Fruit fly (Drosophila melanogaster): ENCODE results near the gene CG42544.
A peak's percentile ranks its signal among the peaks of the same experiment; 100 is the strongest.

CG42544 gene

DNA sequence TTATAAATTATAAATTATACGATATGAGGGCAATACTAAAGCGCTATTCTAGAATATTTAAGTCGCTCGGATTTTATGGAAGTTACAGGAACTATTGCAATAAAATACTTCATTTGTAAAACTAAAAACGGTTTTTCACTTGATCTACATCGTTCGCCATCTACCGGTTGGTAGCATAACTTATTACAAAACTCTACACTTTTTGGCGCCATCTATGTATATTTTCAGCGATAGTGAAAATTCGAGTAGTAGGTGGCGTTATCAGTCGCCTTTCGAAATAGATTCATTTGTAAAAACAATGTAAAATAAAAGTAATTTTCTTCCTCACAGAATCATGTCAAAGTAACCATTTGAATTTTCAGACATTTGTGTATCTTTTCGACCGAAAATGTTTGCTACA lies 42.1 kb downstream of the CG42544 start, which contains the start of gene nxf4 (continued):
- TF ChIP-seq CG10209 (GFP tag; optimal IDR thresholded peaks at IDR 0.05) (peak; percentile 64), lola (GFP tag; optimal IDR thresholded peaks at IDR 0.05) (no peak), phol (tag; optimal IDR thresholded peaks at IDR 0.05) (peak; percentile 79), ash1 (GFP tag; optimal IDR thresholded peaks at IDR 0.05) (no peak), bcd (GFP tag; optimal IDR thresholded peaks at IDR 0.05) (peak; percentile 83), CTCF (GFP tag; optimal IDR thresholded peaks at IDR 0.05) (peak; percentile 98), pum (GFP tag; optimal IDR thresholded peaks at IDR 0.05) (peak; percentile 84), CG13775 (GFP tag; optimal IDR thresholded peaks at IDR 0.05) (peak; percentile 83), Camta (GFP tag; optimal IDR thresholded peaks at IDR 0.05) (peak; percentile 73), CG33557 (GFP tag; optimal IDR thresholded peaks at IDR 0.05) (peak; percentile 43), vnd (GFP tag; IDR thresholded peaks at IDR 0.05; ENCODE audit: partially characterized antibody) (no peak), CHES-1-like (GFP tag; optimal IDR thresholded peaks at IDR 0.05) (peak; percentile 57), CG13894 (tag; optimal IDR thresholded peaks at IDR 0.05) (peak; percentile 34), CG5953 (GFP tag; IDR thresholded peaks at IDR 0.05) (0 out of 2 replicates have a peak, but pooled peaks have one; percentile 20), zfh2 (GFP tag; optimal IDR thresholded peaks at IDR 0.05) (peak; percentile 34), NfI (GFP tag; optimal IDR thresholded peaks at IDR 0.05) (peak; percentile 81), CG9437 (GFP tag; optimal IDR thresholded peaks at IDR 0.05) (peak; percentile 12), danr (GFP tag; IDR thresholded peaks at IDR 0.05) (no peak), bigmax (GFP tag; optimal IDR thresholded peaks at IDR 0.05) (no peak), HLH54F (GFP tag; optimal IDR thresholded peaks at IDR 0.05) (peak; percentile 68), Sin3A (optimal IDR thresholded peaks at IDR 0.05) (no peak), ind (GFP tag; optimal IDR thresholded peaks at IDR 0.05) (peak; percentile 72), maf-S (GFP tag; optimal IDR thresholded peaks at IDR 0.05) (peak; percentile 78), C15 (GFP tag; IDR thresholded peaks at IDR 0.05) (no peak), CG7987 (GFP tag; optimal IDR thresholded peaks at IDR 0.05) (no peak), hth (optimal IDR thresholded peaks at IDR 0.05) (no peak), kni (GFP tag; optimal IDR thresholded peaks at IDR 0.05) (no peak), MBD-R2 (GFP tag; IDR thresholded peaks at IDR 0.05) (no peak), CG9876 (GFP tag; optimal IDR thresholded peaks at IDR 0.05) (peak; percentile 88), Ssrp (tag; optimal IDR thresholded peaks at IDR 0.05) (no peak), eyg (GFP tag; optimal IDR thresholded peaks at IDR 0.05) (peak; percentile 40), NC2α (GFP tag; optimal IDR thresholded peaks at IDR 0.05) (peak; percentile 63), Lhr (GFP tag; optimal IDR thresholded peaks at IDR 0.05) (peak; percentile 86), CG8089 (GFP tag; optimal IDR thresholded peaks at IDR 0.05) (peak; percentile 85), Poxn (GFP tag; IDR thresholded peaks at IDR 0.05) (peak; percentile 29; the same call in 1 of the 2 replicates), dm (GFP tag; optimal IDR thresholded peaks at IDR 0.05) (peak; percentile 67), CG4730 (GFP tag; IDR thresholded peaks at IDR 0.05) (peak; percentile 78), Ravus (GFP tag; IDR thresholded peaks at IDR 0.05) (no peak), corto (GFP tag; optimal IDR thresholded peaks at IDR 0.05) (no peak), Doc2 (GFP tag; IDR thresholded peaks at IDR 0.05) (no peak; the same call in 1 of the 2 replicates), dmrt11E (tag; optimal IDR thresholded peaks at IDR 0.05) (peak; percentile 75), zen (tag; optimal IDR thresholded peaks at IDR 0.05) (peak; percentile 83), CG2678 (tag; optimal IDR thresholded peaks at IDR 0.05) (peak; percentile 50), CG34376 (GFP tag; optimal IDR thresholded peaks at IDR 0.05) (no peak), Dll (GFP tag; IDR thresholded peaks at IDR 0.05; ENCODE audit: partially characterized antibody) (no peak), CG5180 (GFP tag; optimal IDR thresholded peaks at IDR 0.05) (no peak), Asciz (GFP tag; optimal IDR thresholded peaks at IDR 0.05) (no peak), CG17385 (GFP tag; optimal IDR thresholded peaks at IDR 0.05) (peak; percentile 22), NC2β (GFP tag; optimal IDR thresholded peaks at IDR 0.05) (peak; percentile 81), Oli (tag; optimal IDR thresholded peaks at IDR 0.05) (peak; percentile 37), Xbp1 (GFP tag; optimal IDR thresholded peaks at IDR 0.05) (peak; percentile 92), disco-r (GFP tag; optimal IDR thresholded peaks at IDR 0.05) (peak; percentile 69)
